Fruit fly (Drosophila melanogaster) whole organism, wandering third instar larva: ENCODE results near the gene CG46456.

Experiments
- Abd-B ChIP-seq: fragments of >200 bp; optimal IDR thresholded peaks from 2 replicates; lab custom pipeline; 2017; ENCODE audit warnings: missing biosample characterization, missing genetic modification characterization
- CG32264 ChIP-seq: fragments of 200-800 bp; sonication (Bioruptor generic); optimal IDR thresholded peaks from 2 replicates; lab custom pipeline; 2016; ENCODE audit warnings: missing biosample characterization, missing genetic modification characterization
- CG9705 ChIP-seq: fragments of 200-800 bp; sonication (Bioruptor generic); optimal IDR thresholded peaks from 2 replicates; lab custom pipeline; 2018; ENCODE audit warnings: missing biosample characterization, mild to moderate bottlenecking, missing genetic modification characterization
- Dfd ChIP-seq: fragments of >200 bp; optimal IDR thresholded peaks from 2 replicates; lab custom pipeline; 2017; ENCODE audit warnings: missing biosample characterization, missing genetic modification characterization
- Dif ChIP-seq: fragments of 200-275, 200-300 bp; sonication (Bioruptor generic); optimal IDR thresholded peaks from 2 replicates; lab custom pipeline; 2018; ENCODE audit warnings: missing biosample characterization, missing genetic modification characterization; ENCODE audit not compliant: partially characterized antibody
- GATAd ChIP-seq: sonication (Bioruptor generic); optimal IDR thresholded peaks from 2 replicates; lab custom pipeline; 2016; ENCODE audit warnings: missing biosample characterization, missing genetic modification characterization
- HLH106 ChIP-seq: fragments of 200-800 bp; optimal IDR thresholded peaks from 3 replicates; lab custom pipeline; 2019; ENCODE audit warnings: missing biosample characterization, mild to moderate bottlenecking, missing genetic modification characterization, moderate library complexity
- Hnf4 ChIP-seq: fragments of 200-800 bp; sonication (Bioruptor generic); optimal IDR thresholded peaks from 2 replicates; lab custom pipeline; 2016; ENCODE audit warnings: missing biosample characterization, mild to moderate bottlenecking, missing genetic modification characterization
- Hr83 ChIP-seq: fragments of 200-300 bp; sonication (Bioruptor generic); optimal IDR thresholded peaks from 2 replicates; lab custom pipeline; 2016; ENCODE audit warnings: missing biosample characterization, mild to moderate bottlenecking, missing genetic modification characterization, moderate library complexity; ENCODE audit not compliant: poor library complexity, severe bottlenecking
- Mio ChIP-seq: sonication (Bioruptor generic); optimal IDR thresholded peaks from 2 replicates; lab custom pipeline; 2016; ENCODE audit warnings: missing biosample characterization, missing genetic modification characterization
- Myc ChIP-seq: fragments of >200 bp; optimal IDR thresholded peaks from 2 replicates; lab custom pipeline; 2017
- N ChIP-seq: fragments of >200 bp; optimal IDR thresholded peaks from 2 replicates; lab custom pipeline; 2018; ENCODE audit warnings: missing biosample characterization, missing external identifiers, missing genetic modification characterization
- Rel ChIP-seq, 2 experiments: fragments of 200-800 bp; sonication (Bioruptor generic) in 1 of 2; optimal IDR thresholded peaks; 2 replicates in 1 of 2; 3 replicates in 1 of 2; lab custom pipeline; 2016 to 2019; ENCODE audit warnings: mild to moderate bottlenecking in 2 of 2, missing biosample characterization in 2 of 2, missing genetic modification characterization in 2 of 2, moderate library complexity in 1 of 2
- Vsx2 ChIP-seq: fragments of 200-300, 225-300 bp; sonication (Bioruptor generic); optimal IDR thresholded peaks from 2 replicates; lab custom pipeline; 2018; ENCODE audit warnings: missing biosample characterization, missing genetic modification characterization; ENCODE audit not compliant: partially characterized antibody
- br ChIP-seq: fragments of 200-800 bp; sonication (Bioruptor generic); optimal IDR thresholded peaks from 2 replicates; lab custom pipeline; 2016; ENCODE audit warnings: missing biosample characterization, missing genetic modification characterization
- brk ChIP-seq: fragments of 200-800 bp; sonication (Bioruptor generic); optimal IDR thresholded peaks from 2 replicates; lab custom pipeline; 2016; ENCODE audit warnings: missing biosample characterization, mild to moderate bottlenecking, missing genetic modification characterization
- dl ChIP-seq, 2 experiments: fragments of 175-275, 200-275 bp in 1 of 2; fragments of 200-275 bp in 1 of 2; sonication (Bioruptor generic); optimal IDR thresholded peaks; lab custom pipeline; 2018; ENCODE audit warnings: mild to moderate bottlenecking in 2 of 2, missing biosample characterization in 2 of 2, missing genetic modification characterization in 2 of 2, moderate library complexity in 2 of 2; ENCODE audit not compliant: partially characterized antibody in 2 of 2, insufficient read depth in 1 of 2
- dmrt93B ChIP-seq: fragments of 200-800 bp; sonication (Bioruptor generic); optimal IDR thresholded peaks from 2 replicates; lab custom pipeline; 2018; ENCODE audit warnings: missing biosample characterization, mild to moderate bottlenecking, missing genetic modification characterization
- dsf ChIP-seq: sonication (Bioruptor generic); optimal IDR thresholded peaks from 2 replicates; lab custom pipeline; 2016; ENCODE audit warnings: missing biosample characterization, missing genetic modification characterization, borderline replicate concordance
- ey ChIP-seq: fragments of 200-800 bp; sonication (Bioruptor generic); optimal IDR thresholded peaks from 2 replicates; lab custom pipeline; 2016; ENCODE audit warnings: missing biosample characterization, missing genetic modification characterization
- h ChIP-seq: fragments of 200-800 bp; sonication (Bioruptor generic); optimal IDR thresholded peaks from 3 replicates; lab custom pipeline; 2016; ENCODE audit warnings: missing biosample characterization, mild to moderate bottlenecking, missing genetic modification characterization
- jim ChIP-seq: fragments of 175-275, 200-325 bp; sonication (Bioruptor generic); optimal IDR thresholded peaks from 2 replicates; lab custom pipeline; 2016; ENCODE audit warnings: missing biosample characterization, mild to moderate bottlenecking, missing genetic modification characterization
- lola ChIP-seq: fragments of >200 bp; optimal IDR thresholded peaks from 2 replicates; lab custom pipeline; 2017; ENCODE audit warnings: missing biosample characterization, missing genetic modification characterization
- psq ChIP-seq: fragments of 200-800 bp; sonication (Bioruptor generic); optimal IDR thresholded peaks from 3 replicates; lab custom pipeline; 2017; ENCODE audit warnings: missing biosample characterization, mild to moderate bottlenecking, missing genetic modification characterization, moderate library complexity
- rgr ChIP-seq: fragments of 200-800 bp; sonication (Bioruptor generic); optimal IDR thresholded peaks from 3 replicates; lab custom pipeline; 2016; ENCODE audit warnings: missing biosample characterization, mild to moderate bottlenecking, missing genetic modification characterization
- sage ChIP-seq: fragments of 200-800 bp; sonication (Bioruptor generic); optimal IDR thresholded peaks from 2 replicates; lab custom pipeline; 2016; ENCODE audit warnings: missing biosample characterization, mild to moderate bottlenecking, missing genetic modification characterization
- sv ChIP-seq: fragments of 200-800 bp; sonication (Bioruptor generic); optimal IDR thresholded peaks from 3 replicates; lab custom pipeline; 2016; ENCODE audit warnings: missing biosample characterization, missing genetic modification characterization
- woc ChIP-seq: sonication (Bioruptor generic); optimal IDR thresholded peaks from 2 replicates; lab custom pipeline; 2016; ENCODE audit warnings: missing biosample characterization, mild to moderate bottlenecking, missing genetic modification characterization

Gene CG46456

dm6 chr3L:5382721-5383120 is 27.6 kb upstream of the CG46456 start, which contains the start of gene Ir64a:
Gene Ir64a (minus strand): TSS chr3L:5382821.
- no peak for TF ChIP-seq brk
- no peak for TF ChIP-seq N (GFP tag; lab: Kevin White, UChicago)
- TF ChIP-seq Vsx2 (GFP tag; lab: Kevin White, UChicago), result no peak
- TF ChIP-seq dl (GFP tag; optimal IDR thresholded peaks at IDR 0.05; lab: Kevin White, UChicago; ENCODE audit: insufficient read depth in 1 of 2, partially characterized antibody in 2 of 2), result no peak
- no peak for TF ChIP-seq rgr
- no peak for TF ChIP-seq Hr83 (GFP tag; lab: Kevin White, UChicago)
- no peak for TF ChIP-seq Dif
- no peak for TF ChIP-seq h

dm6 chr3L:5372052-5372451 is 16.9 kb upstream of the CG46456 start:
- TF ChIP-seq Dfd (GFP tag; lab: Kevin White, UChicago), result no peak
- no peak for TF ChIP-seq lola (GFP tag; lab: Kevin White, UChicago)
- TF ChIP-seq dsf (GFP tag; lab: Kevin White, UChicago), result no peak
- TF ChIP-seq h, result no peak
- TF ChIP-seq Mio (GFP tag; lab: Kevin White, UChicago), result no peak
- no peak for TF ChIP-seq CG32264 (GFP tag; lab: Kevin White, UChicago)
- TF ChIP-seq woc (GFP tag; lab: Kevin White, UChicago), result no peak
- TF ChIP-seq ey (GFP tag; lab: Kevin White, UChicago), result no peak
- no peak for TF ChIP-seq GATAd (GFP tag; lab: Kevin White, UChicago)
- no peak for TF ChIP-seq Myc
- TF ChIP-seq sage (GFP tag; lab: Kevin White, UChicago), result no peak
- TF ChIP-seq sv (GFP tag; lab: Kevin White, UChicago), result no peak
- no peak for TF ChIP-seq Abd-B (GFP tag; lab: Kevin White, UChicago)
- no peak for TF ChIP-seq N (GFP tag; lab: Kevin White, UChicago)

- no peak for TF ChIP-seq h
- peak; percentile 59 for TF ChIP-seq brk
- no peak for TF ChIP-seq psq
- TF ChIP-seq lola (GFP tag; lab: Kevin White, UChicago), result no peak
- TF ChIP-seq N (GFP tag; lab: Kevin White, UChicago), result no peak
- no peak for TF ChIP-seq CG32264 (GFP tag; lab: Kevin White, UChicago)
- no peak for TF ChIP-seq jim (GFP tag; lab: Kevin White, UChicago)
- no peak for TF ChIP-seq sv (GFP tag; lab: Kevin White, UChicago)
- no peak for TF ChIP-seq CG9705
- TF ChIP-seq Hnf4, result no peak
- peak; percentile 48 for TF ChIP-seq Myc
- TF ChIP-seq br (GFP tag; lab: Kevin White, UChicago), result no peak
- peak; percentile 58 for TF ChIP-seq sage (GFP tag; lab: Kevin White, UChicago)
- TF ChIP-seq HLH106 (tag; lab: Kevin White, UChicago), result no peak
- no peak for TF ChIP-seq Mio (GFP tag; lab: Kevin White, UChicago)
- TF ChIP-seq Rel (GFP tag; optimal IDR thresholded peaks at IDR 0.05; lab: Kevin White, UChicago), result no peak
- no peak for TF ChIP-seq Rel (tag; optimal IDR thresholded peaks at IDR 0.05; lab: Kevin White, UChicago)
- TF ChIP-seq dmrt93B (GFP tag; lab: Kevin White, UChicago), result no peak
Observed at dm6 chr3L:5367744-5368507, 12.8 kb upstream of the CG46456 start, which contains the start of gene Pfdn4. Gene Pfdn4 (minus strand): TSS chr3L:5368008.

- TF ChIP-seq ey (GFP tag; lab: Kevin White, UChicago) (peak; percentile 4), rgr (peak; percentile 37), Vsx2 (GFP tag; lab: Kevin White, UChicago) (no peak), Myc (peak; percentile 14), h (peak; percentile 15), Rel (GFP tag; optimal IDR thresholded peaks at IDR 0.05; lab: Kevin White, UChicago) (no peak), Rel (tag; optimal IDR thresholded peaks at IDR 0.05; lab: Kevin White, UChicago) (no peak), HLH106 (tag; lab: Kevin White, UChicago) (no peak), dmrt93B (GFP tag; lab: Kevin White, UChicago) (no peak), sage (GFP tag; lab: Kevin White, UChicago) (peak; percentile 53), Hnf4 (peak; percentile 20), psq (peak; percentile 10)
Observed at dm6 chr3L:5365880-5366507, 10.8 kb upstream of the CG46456 start, which contains the start of the genes Uev1A and Membrin. Gene Uev1A (minus strand): TSS chr3L:5366225. Gene Membrin (plus strand): TSS chr3L:5366455.
